Fruit fly (Drosophila melanogaster): ENCODE data around the gene pnt.

dm6 chr3R:23292267-23292666 lies 53.7 kb downstream of the pnt start:
- no peak for TF ChIP-seq CG12605 (GFP tag; IDR thresholded peaks at IDR 0.05)
- no peak for TF ChIP-seq CG9948 (tag; optimal IDR thresholded peaks at IDR 0.05)
- TF ChIP-seq CG14655 (GFP tag; optimal IDR thresholded peaks at IDR 0.05): no peak
- no peak for TF ChIP-seq fd96Ca (GFP tag; IDR thresholded peaks at IDR 0.05)
- no peak for TF ChIP-seq EcR (GFP tag; optimal IDR thresholded peaks at IDR 0.05)
